Worm (Caenorhabditis elegans): ENCODE data around the gene Y34B4A.2.

DNA sequence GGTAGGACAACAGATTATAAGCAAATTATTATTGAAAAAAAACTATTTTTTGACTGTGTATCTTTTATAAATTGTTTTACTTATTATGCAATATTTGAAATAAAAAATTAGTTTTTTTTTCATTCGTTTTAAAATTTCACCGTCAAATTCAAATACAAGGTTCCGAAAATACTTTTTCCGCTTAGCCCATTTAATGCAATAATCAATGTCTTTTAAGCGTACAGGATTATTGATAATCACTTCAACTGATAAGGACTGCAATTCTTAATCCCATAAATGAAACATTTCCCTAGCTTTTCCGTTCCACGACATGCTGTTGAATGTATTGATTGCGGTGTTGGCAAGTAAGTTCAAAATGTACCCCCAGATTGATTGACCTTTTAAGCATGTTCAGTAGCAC lies 22.3 kb upstream of the Y34B4A.2 start, which contains the start of gene nspg-12:
- TF ChIP-seq him-1 (tag; optimal IDR thresholded peaks at IDR 0.05), result no peak
- TF ChIP-seq W03F9.2 (tag; optimal IDR thresholded peaks at IDR 0.05), result no peak
